Worm (Caenorhabditis elegans) whole organism, L3 larva: Measurements from ENCODE around the gene clec-167.

Source experiments
- egl-27 ChIP-seq: sonication (generic microtip); optimal IDR thresholded peaks from 4 replicates; lab custom pipeline; 2017; ENCODE audit warnings: missing biosample characterization, missing genetic modification reagents, missing genetic modification characterization
- elt-1 ChIP-seq: fragments of 150-350 bp; optimal IDR thresholded peaks from 2 replicates; lab custom pipeline; 2014; ENCODE audit warnings: missing biosample characterization, missing genetic modification characterization
- lin-15B ChIP-seq: fragments of 150-350 bp; optimal IDR thresholded peaks from 2 replicates; lab custom pipeline; 2014; ENCODE audit warnings: missing biosample characterization, missing genetic modification characterization
- lin-39 ChIP-seq: fragments of 150-350 bp; optimal IDR thresholded peaks from 2 replicates; lab custom pipeline; 2018; ENCODE audit warnings: missing biosample characterization, missing genetic modification reagents, missing genetic modification characterization
- mdl-1 ChIP-seq: fragments of 150-350 bp; optimal IDR thresholded peaks from 2 replicates; lab custom pipeline; 2014; ENCODE audit warnings: missing biosample characterization, missing genetic modification characterization
- nfya-1 ChIP-seq: sonication (generic microtip); optimal IDR thresholded peaks from 2 replicates; lab custom pipeline; 2017; ENCODE audit warnings: missing genetic modification characterization, mild to moderate bottlenecking, missing compliant biosample characterization, antibody characterized with exemption, moderate library complexity; ENCODE audit not compliant: insufficient read depth
- tbx-2 ChIP-seq: sonication (generic microtip); optimal IDR thresholded peaks from 2 replicates; lab custom pipeline; 2016; ENCODE audit warnings: mild to moderate bottlenecking, missing genetic modification characterization, missing compliant biosample characterization
- zag-1 ChIP-seq: fragments of 150-350 bp; optimal IDR thresholded peaks from 2 replicates; lab custom pipeline; 2014; ENCODE audit warnings: missing biosample characterization, missing genetic modification characterization

DNA sequence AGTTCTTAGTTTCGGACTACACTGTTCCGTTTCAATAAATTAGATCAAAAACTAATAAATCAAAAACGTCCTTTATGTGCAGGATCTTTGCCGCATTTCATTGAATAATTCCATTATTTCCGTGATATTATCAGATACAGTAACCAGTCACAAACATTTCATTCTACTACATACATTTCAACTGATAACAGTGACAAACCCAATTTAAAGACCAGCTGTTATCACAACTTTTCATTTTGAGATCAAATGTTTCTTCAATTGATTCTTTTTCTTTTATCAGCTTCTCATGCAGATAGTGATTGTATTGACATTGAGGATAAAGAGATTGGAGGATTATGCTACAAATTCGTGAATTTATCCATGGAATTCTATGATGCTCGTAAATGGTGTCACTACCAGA is 1.2 kb upstream of the clec-167 start, which contains the start of gene clec-168:
- no peak for TF ChIP-seq mdl-1 (tag; lab: Kevin White, UChicago)
- TF ChIP-seq lin-39 (tag; lab: Kevin White, UChicago): no peak
- TF ChIP-seq nfya-1: no peak
- no peak for TF ChIP-seq zag-1 (tag; lab: Kevin White, UChicago)
- TF ChIP-seq lin-15B: no peak
- no peak for TF ChIP-seq egl-27 (tag; lab: Kevin White, UChicago)
- no peak for TF ChIP-seq elt-1 (tag; lab: Kevin White, UChicago)
- TF ChIP-seq tbx-2: no peak
